Worm (Caenorhabditis elegans) whole organism, L2 larva: Measurements from ENCODE around the gene C33A12.19.

Source experiments
- C34F6.9 ChIP-seq: fragments of 150-350 bp; optimal IDR thresholded peaks from 2 replicates; lab custom pipeline; 2014; ENCODE audit warnings: missing biosample characterization, missing genetic modification characterization
- F13H6.1 ChIP-seq: sonication (generic microtip); optimal IDR thresholded peaks from 2 replicates; lab custom pipeline; 2016; ENCODE audit warnings: missing genetic modification characterization, missing compliant biosample characterization
- R02D3.7 ChIP-seq: fragments of 150-350 bp; optimal IDR thresholded peaks from 2 replicates; lab custom pipeline; 2014; ENCODE audit warnings: missing biosample characterization, missing genetic modification characterization
- Y55F3AM.14 ChIP-seq: fragments of 200-800 bp; sonication (Bioruptor generic); optimal IDR thresholded peaks from 2 replicates; lab custom pipeline; 2018; ENCODE audit warnings: mild to moderate bottlenecking, missing genetic modification characterization, missing compliant biosample characterization
- ZK546.5 ChIP-seq: sonication (generic microtip); optimal IDR thresholded peaks from 2 replicates; lab custom pipeline; 2017; ENCODE audit warnings: missing biosample characterization, missing genetic modification characterization
- alr-1 ChIP-seq: fragments of 150-350 bp; optimal IDR thresholded peaks from 2 replicates; lab custom pipeline; 2014; ENCODE audit warnings: missing biosample characterization, missing genetic modification characterization
- aly-2 ChIP-seq: fragments of 150-350 bp; optimal IDR thresholded peaks from 2 replicates; lab custom pipeline; 2014; ENCODE audit warnings: missing biosample characterization, missing genetic modification characterization
- ama-1 ChIP-seq: fragments of 150-350 bp; optimal IDR thresholded peaks from 2 replicates; lab custom pipeline; 2018; ENCODE audit warnings: inconsistent platforms
- blmp-1 ChIP-seq: sonication (generic microtip); optimal IDR thresholded peaks from 2 replicates; lab custom pipeline; 2017; ENCODE audit warnings: missing genetic modification characterization, mild to moderate bottlenecking, missing compliant biosample characterization, antibody characterized with exemption, moderate library complexity; ENCODE audit not compliant: insufficient read depth
- ceh-16 ChIP-seq: fragments of 150-350 bp; optimal IDR thresholded peaks from 2 replicates; lab custom pipeline; 2014; ENCODE audit warnings: missing biosample characterization, missing genetic modification characterization
- ceh-82 ChIP-seq: fragments of 150-350 bp; optimal IDR thresholded peaks from 2 replicates; lab custom pipeline; 2014; ENCODE audit warnings: missing biosample characterization, missing genetic modification characterization
- crh-2 ChIP-seq: sonication (generic microtip); optimal IDR thresholded peaks from 2 replicates; lab custom pipeline; 2017; ENCODE audit warnings: missing biosample characterization, missing genetic modification characterization
- dmd-4 ChIP-seq: sonication (generic microtip); optimal IDR thresholded peaks from 2 replicates; lab custom pipeline; 2017; ENCODE audit warnings: missing biosample characterization, missing genetic modification characterization
- elt-1 ChIP-seq: fragments of 150-350 bp; optimal IDR thresholded peaks from 2 replicates; lab custom pipeline; 2014; ENCODE audit warnings: missing biosample characterization, missing genetic modification characterization
- elt-3 ChIP-seq: sonication (generic microtip); optimal IDR thresholded peaks from 2 replicates; lab custom pipeline; 2017; ENCODE audit warnings: missing biosample characterization, missing genetic modification characterization
- fos-1 ChIP-seq: fragments of 150-350 bp; optimal IDR thresholded peaks from 2 replicates; lab custom pipeline; 2014; ENCODE audit warnings: missing biosample characterization, missing genetic modification characterization
- gmeb-1 ChIP-seq: fragments of 150-350 bp; optimal IDR thresholded peaks from 2 replicates; lab custom pipeline; 2014; ENCODE audit warnings: missing biosample characterization, missing genetic modification characterization
- lin-11 ChIP-seq: fragments of 150-350 bp; sonication (generic microtip); optimal IDR thresholded peaks from 2 replicates; lab custom pipeline; 2014; ENCODE audit warnings: missing biosample characterization, missing genetic modification characterization, inconsistent platforms, mixed read lengths
- lin-13 ChIP-seq: fragments of 150-350 bp; optimal IDR thresholded peaks from 2 replicates; lab custom pipeline; 2014; ENCODE audit warnings: missing biosample characterization, missing genetic modification reagents, missing genetic modification characterization
- lsy-2 ChIP-seq, 2 experiments: fragments of 150-350 bp in 1 of 2; sonication (generic microtip) in 1 of 2; optimal IDR thresholded peaks; 2 replicates each; lab custom pipeline; 2014 to 2017; ENCODE audit warnings: missing biosample characterization in 2 of 2, missing genetic modification characterization in 2 of 2
- mab-5 ChIP-seq: fragments of 150-350 bp; optimal IDR thresholded peaks from 2 replicates; lab custom pipeline; 2014; ENCODE audit warnings: missing biosample characterization, missing genetic modification characterization
- mbf-1 ChIP-seq: sonication (generic microtip); optimal IDR thresholded peaks from 2 replicates; lab custom pipeline; 2017; ENCODE audit warnings: missing biosample characterization, missing genetic modification characterization
- mdl-1 ChIP-seq, 2 experiments: fragments of 150-350 bp in 1 of 2; sonication (generic microtip) in 1 of 2; optimal IDR thresholded peaks; 2 replicates each; lab custom pipeline; 2017; ENCODE audit warnings: missing biosample characterization in 2 of 2, missing genetic modification characterization in 2 of 2
- nhr-10 ChIP-seq: sonication (generic microtip); optimal IDR thresholded peaks from 2 replicates; lab custom pipeline; 2017; ENCODE audit warnings: missing biosample characterization, missing genetic modification characterization
- nhr-11 ChIP-seq: fragments of 150-350 bp; optimal IDR thresholded peaks from 2 replicates; lab custom pipeline; 2014; ENCODE audit warnings: missing biosample characterization, missing genetic modification characterization
- nhr-12 ChIP-seq: fragments of 150-350 bp; optimal IDR thresholded peaks from 2 replicates; lab custom pipeline; 2014; ENCODE audit warnings: missing biosample characterization, missing genetic modification characterization
- nhr-129 ChIP-seq: fragments of 150-350 bp; optimal IDR thresholded peaks from 2 replicates; lab custom pipeline; 2014; ENCODE audit warnings: missing biosample characterization, missing genetic modification characterization
- nhr-21 ChIP-seq: fragments of 150-350 bp; optimal IDR thresholded peaks from 2 replicates; lab custom pipeline; 2014; ENCODE audit warnings: missing biosample characterization, missing genetic modification characterization
- nhr-23 ChIP-seq: fragments of 150-350 bp; optimal IDR thresholded peaks from 2 replicates; lab custom pipeline; 2014; ENCODE audit warnings: missing biosample characterization, missing genetic modification reagents, missing genetic modification characterization
- nhr-237 ChIP-seq: fragments of 150-350 bp; optimal IDR thresholded peaks from 2 replicates; lab custom pipeline; 2014; ENCODE audit warnings: missing biosample characterization, missing genetic modification characterization
- nhr-25 ChIP-seq: fragments of 150-350 bp; sonication (generic microtip); optimal IDR thresholded peaks from 3 replicates; lab custom pipeline; 2014; ENCODE audit warnings: missing biosample characterization, missing genetic modification characterization
- nhr-6 ChIP-seq: fragments of 150-350 bp; optimal IDR thresholded peaks from 2 replicates; lab custom pipeline; 2014; ENCODE audit warnings: missing biosample characterization, missing genetic modification characterization
- nhr-77 ChIP-seq: fragments of 150-350 bp; optimal IDR thresholded peaks from 2 replicates; lab custom pipeline; 2014; ENCODE audit warnings: missing biosample characterization, missing genetic modification characterization
- peb-1 ChIP-seq: fragments of 150-350 bp; optimal IDR thresholded peaks from 2 replicates; lab custom pipeline; 2014; ENCODE audit warnings: missing biosample characterization, missing genetic modification characterization
- sem-4 ChIP-seq: fragments of 150-350 bp; optimal IDR thresholded peaks from 2 replicates; lab custom pipeline; 2014; ENCODE audit warnings: missing biosample characterization, missing genetic modification reagents, missing genetic modification characterization
- skn-1 ChIP-seq: sonication (generic microtip); optimal IDR thresholded peaks from 2 replicates; lab custom pipeline; 2017; ENCODE audit warnings: missing biosample characterization, missing genetic modification characterization
- sma-3 ChIP-seq: sonication (generic microtip); optimal IDR thresholded peaks from 2 replicates; lab custom pipeline; 2016; ENCODE audit warnings: missing genetic modification reagents, missing genetic modification characterization, missing compliant biosample characterization
- sma-9 ChIP-seq, 2 experiments: fragments of 150-350 bp in 1 of 2; sonication (generic microtip) in 1 of 2; optimal IDR thresholded peaks; 2 replicates each; lab custom pipeline; 2014 to 2016; ENCODE audit warnings: missing genetic modification characterization in 2 of 2, mild to moderate bottlenecking in 1 of 2, missing biosample characterization in 1 of 2, missing compliant biosample characterization in 1 of 2, missing genetic modification reagents in 1 of 2, moderate library complexity in 1 of 2
- snpc-4 ChIP-seq: fragments of 150-350 bp; optimal IDR thresholded peaks from 2 replicates; lab custom pipeline; 2014; ENCODE audit warnings: missing biosample characterization, missing genetic modification characterization
- unc-39 ChIP-seq: fragments of 150-350 bp; optimal IDR thresholded peaks from 2 replicates; lab custom pipeline; 2014; ENCODE audit warnings: missing biosample characterization, missing genetic modification characterization
- unc-55 ChIP-seq: fragments of 150-350 bp; sonication (generic microtip); optimal IDR thresholded peaks from 3 replicates; lab custom pipeline; 2014; ENCODE audit warnings: missing biosample characterization, missing genetic modification reagents, missing genetic modification characterization
- unc-62 ChIP-seq: fragments of 150-350 bp; optimal IDR thresholded peaks from 2 replicates; lab custom pipeline; 2014; ENCODE audit warnings: missing biosample characterization, missing genetic modification reagents, missing genetic modification characterization
- zag-1 ChIP-seq: fragments of 150-350 bp; optimal IDR thresholded peaks from 2 replicates; lab custom pipeline; 2014; ENCODE audit warnings: missing biosample characterization, missing genetic modification characterization
- ztf-1 ChIP-seq: fragments of 200-800 bp; sonication (Bioruptor generic); conservative IDR thresholded peaks from 2 replicates; pipeline ENCODE4 v1.3.6; 2022; ENCODE audit warnings: missing genetic modification characterization, missing compliant biosample characterization
- ztf-11 ChIP-seq: sonication (generic microtip); optimal IDR thresholded peaks from 2 replicates; lab custom pipeline; 2017; ENCODE audit warnings: missing biosample characterization, missing genetic modification characterization
- ztf-4 ChIP-seq: fragments of 150-350 bp; optimal IDR thresholded peaks from 2 replicates; lab custom pipeline; 2014; ENCODE audit warnings: missing biosample characterization, missing genetic modification characterization

C33A12.19 gene

ce11 chrIV:9511221-9511638, 5.6 kb upstream of the C33A12.19 start (continued):
- TF ChIP-seq ZK546.5 (peak; percentile 18), snpc-4 (peak; percentile 99), dmd-4 (tag; lab: Kevin White, UChicago) (no peak), Y55F3AM.14 (GFP tag; lab: Kevin White, UChicago) (peak; percentile 35), elt-1 (no peak), lin-11 (tag; lab: Kevin White, UChicago) (peak; percentile 70), nhr-11 (tag; lab: Kevin White, UChicago) (no peak), ztf-4 (tag; lab: Kevin White, UChicago) (peak; percentile 66), mab-5 (peak; percentile 10), peb-1 (tag; lab: Kevin White, UChicago) (peak; percentile 34)

- TF ChIP-seq sma-9 (GFP tag; optimal IDR thresholded peaks at IDR 0.05; lab: Kevin White, UChicago) (peak; percentile 18), sma-9 (tag; optimal IDR thresholded peaks at IDR 0.05; lab: Kevin White, UChicago) (no peak), fos-1 (tag; lab: Kevin White, UChicago) (no peak)
- TF ChIP-seq, all 48 proteins: peak for 1
Measured at ce11 chrIV:9511640-9512039, 5.2 kb upstream of the C33A12.19 start.

DNA sequence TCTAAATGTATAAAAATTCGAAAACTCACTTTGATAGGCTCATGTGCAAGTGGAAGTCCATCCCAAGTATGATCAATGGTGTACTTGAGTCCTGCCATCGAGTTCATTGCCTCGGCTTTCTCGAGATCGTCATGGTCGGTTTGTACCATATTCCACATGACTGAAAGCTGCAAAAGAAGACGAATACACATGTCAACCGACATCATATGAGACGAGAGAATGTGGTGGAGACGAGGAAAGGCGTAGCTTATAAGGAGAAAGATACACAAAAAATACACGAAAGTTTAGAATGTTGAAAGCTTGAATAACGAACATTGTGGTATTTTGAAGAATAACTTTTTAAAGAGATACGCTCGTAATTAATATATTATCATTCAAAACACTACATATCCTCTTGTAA, 4.0 kb upstream of the C33A12.19 start, which contains the start of gene C33A12.3:
C33A12.3 (minus strand) TSS at position 167 of the 400 bp plus-strand sequence.
- no peak for TF ChIP-seq C34F6.9 (tag; lab: Kevin White, UChicago)
- peak; percentile 13 for TF ChIP-seq nhr-129

- TF ChIP-seq zag-1 (no peak), Y55F3AM.14 (GFP tag; lab: Kevin White, UChicago) (no peak), gmeb-1 (tag; lab: Kevin White, UChicago) (peak; percentile 28), ceh-16 (tag; lab: Kevin White, UChicago) (no peak), unc-39 (tag; lab: Kevin White, UChicago) (no peak), C34F6.9 (tag; lab: Kevin White, UChicago) (peak; percentile 32), skn-1 (tag; lab: Kevin White, UChicago) (no peak), elt-1 (no peak), nhr-77 (tag; lab: Kevin White, UChicago) (no peak), nhr-25 (tag; lab: Kevin White, UChicago) (peak; percentile 58), alr-1 (tag; lab: Kevin White, UChicago) (no peak), crh-2 (tag; lab: Kevin White, UChicago) (peak; percentile 57), fos-1 (tag; lab: Kevin White, UChicago) (peak; percentile 41), nhr-23 (tag; lab: Kevin White, UChicago) (no peak), lin-13 (GFP tag; lab: Kevin White, UChicago) (peak; percentile 11), nhr-21 (tag; lab: Kevin White, UChicago) (peak; percentile 56), nhr-6 (tag; lab: Kevin White, UChicago) (no peak), mdl-1 (tag; optimal IDR thresholded peaks at IDR 0.05; lab: Kevin White, UChicago) (no peak), F13H6.1 (peak; percentile 35), ZK546.5 (no peak), ztf-1 (no peak), nhr-237 (tag; lab: Kevin White, UChicago) (no peak), mbf-1 (no peak), elt-3 (tag; lab: Kevin White, UChicago) (no peak), snpc-4 (peak; percentile 67), peb-1 (tag; lab: Kevin White, UChicago) (no peak), unc-62 (no peak), lin-11 (tag; lab: Kevin White, UChicago) (no peak), ceh-82 (tag; lab: Kevin White, UChicago) (no peak), nhr-12 (tag; lab: Kevin White, UChicago) (no peak), R02D3.7 (tag; lab: Kevin White, UChicago) (no peak), sem-4 (no peak), sma-3 (peak; percentile 61), aly-2 (tag; lab: Kevin White, UChicago) (no peak), nhr-10 (tag; lab: Kevin White, UChicago) (no peak), sma-9 (GFP tag; optimal IDR thresholded peaks at IDR 0.05; lab: Kevin White, UChicago) (peak; percentile 15), sma-9 (tag; optimal IDR thresholded peaks at IDR 0.05; lab: Kevin White, UChicago) (no peak), ama-1 (lab: Kevin White, UChicago) (peak; percentile 72), nhr-129 (peak; percentile 73), ztf-11 (tag; lab: Kevin White, UChicago) (no peak), unc-55 (GFP tag; lab: Kevin White, UChicago) (peak; percentile 44), ztf-4 (tag; lab: Kevin White, UChicago) (no peak), lsy-2 (tag; optimal IDR thresholded peaks at IDR 0.05; lab: Kevin White, UChicago) (peak; percentile 14 to 40), nhr-11 (tag; lab: Kevin White, UChicago) (no peak), dmd-4 (tag; lab: Kevin White, UChicago) (no peak), blmp-1 (peak; percentile 94)
Measured at ce11 chrIV:9513360-9513777, 3.4 kb upstream of the C33A12.19 start.
